Worm (Caenorhabditis elegans): ENCODE measurements around the gene T01B7.5.

DNA sequence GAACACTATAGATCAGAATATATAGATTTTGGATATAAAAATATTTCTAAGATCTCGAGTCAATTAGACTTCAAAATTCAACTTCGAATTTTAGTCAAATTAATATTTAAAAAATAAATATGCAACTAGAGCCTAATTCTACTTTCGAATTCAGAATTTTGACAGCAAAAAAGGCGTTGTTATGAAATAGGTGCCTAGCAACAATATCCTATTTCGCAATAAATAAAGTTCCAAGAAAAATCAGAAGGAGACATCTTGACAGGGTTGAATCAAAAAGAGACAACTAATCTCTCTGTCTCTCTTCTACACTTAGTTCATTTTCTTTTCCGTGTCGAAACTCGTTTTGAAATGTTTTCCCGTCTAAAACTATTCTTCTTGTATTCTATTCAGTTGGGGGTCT lies 41.3 kb upstream of the T01B7.5 start:
- TF ChIP-seq nhr-10 (tag; optimal IDR thresholded peaks at IDR 0.05): no peak
- TF ChIP-seq aly-2 (tag; optimal IDR thresholded peaks at IDR 0.05): no peak
- TF ChIP-seq ztf-11 (tag; optimal IDR thresholded peaks at IDR 0.05): no peak
- no peak for TF ChIP-seq lin-39 (tag; optimal IDR thresholded peaks at IDR 0.05)
- no peak for TF ChIP-seq Y55F3AM.14 (GFP tag; optimal IDR thresholded peaks at IDR 0.05)
- no peak for TF ChIP-seq snpc-4 (tag; optimal IDR thresholded peaks at IDR 0.05)
- no peak for TF ChIP-seq skn-1 (tag; optimal IDR thresholded peaks at IDR 0.05)
- TF ChIP-seq lin-13 (GFP tag; optimal IDR thresholded peaks at IDR 0.05): no peak
- no peak for TF ChIP-seq nhr-77 (tag; optimal IDR thresholded peaks at IDR 0.05)
- TF ChIP-seq egl-27 (tag; optimal IDR thresholded peaks at IDR 0.05): no peak
- TF ChIP-seq sem-4 (tag; optimal IDR thresholded peaks at IDR 0.05): no peak
- no peak for TF ChIP-seq unc-39 (tag; optimal IDR thresholded peaks at IDR 0.05)
